Fruit fly (Drosophila melanogaster) whole organism, embryonic: ENCODE data around the gene CG14646.
A peak's percentile ranks its signal among the peaks of the same experiment; 100 is the strongest.

Source experiments
- Ada2b ChIP-seq: fragments of 200-800 bp; sonication (Bioruptor generic); IDR thresholded peaks from 2 replicates; pipeline ENCODE4 v1.3.6; 2022; ENCODE audit warnings: missing biosample characterization, missing genetic modification characterization
- BEAF-32 ChIP-seq: fragments of 200-800 bp; sonication (Bioruptor generic); optimal IDR thresholded peaks from 3 replicates; lab custom pipeline; 2017; ENCODE audit warnings: missing biosample characterization, missing genetic modification characterization, mild to moderate bottlenecking, moderate library complexity, missing genetic modification reagents
- CG10209 ChIP-seq: fragments of 200-800 bp; sonication (Bioruptor generic); optimal IDR thresholded peaks from 3 replicates; lab custom pipeline; 2017; ENCODE audit warnings: missing biosample characterization, mild to moderate bottlenecking, missing genetic modification characterization, missing genetic modification reagents
- CG10274 ChIP-seq: fragments of 200-800 bp; sonication (Bioruptor generic); optimal IDR thresholded peaks from 3 replicates; lab custom pipeline; 2017; ENCODE audit warnings: missing biosample characterization, mild to moderate bottlenecking, missing genetic modification characterization
- CG12391 ChIP-seq: fragments of 200-800 bp; sonication (Bioruptor generic); optimal IDR thresholded peaks from 3 replicates; lab custom pipeline; 2018; ENCODE audit warnings: missing biosample characterization, mild to moderate bottlenecking, missing genetic modification characterization, moderate library complexity
- CG13894 ChIP-seq: fragments of 200-800 bp; sonication (Bioruptor generic); optimal IDR thresholded peaks from 3 replicates; lab custom pipeline; 2018; ENCODE audit warnings: missing biosample characterization, mild to moderate bottlenecking, missing genetic modification characterization, moderate library complexity
- CG14710 ChIP-seq: fragments of 200-800 bp; sonication (Bioruptor generic); optimal IDR thresholded peaks from 3 replicates; lab custom pipeline; 2019; ENCODE audit warnings: missing biosample characterization, mild to moderate bottlenecking, missing genetic modification characterization, moderate library complexity
- CG17829 ChIP-seq: fragments of 200-800 bp; optimal IDR thresholded peaks from 2 replicates; lab custom pipeline; 2019; ENCODE audit warnings: missing biosample characterization, mild to moderate bottlenecking, missing genetic modification characterization, moderate library complexity
- CG18599 ChIP-seq: fragments of 200-800 bp; sonication (Bioruptor generic); optimal IDR thresholded peaks from 3 replicates; lab custom pipeline; 2017; ENCODE audit warnings: missing biosample characterization, missing genetic modification characterization, mild to moderate bottlenecking, moderate library complexity, missing genetic modification reagents
- CG18619 ChIP-seq: fragments of 200-800 bp; sonication (Bioruptor generic); optimal IDR thresholded peaks from 3 replicates; lab custom pipeline; 2017; ENCODE audit warnings: missing biosample characterization, mild to moderate bottlenecking, missing genetic modification characterization
- CG2202 ChIP-seq: fragments of 200-800 bp; sonication (Bioruptor generic); optimal IDR thresholded peaks from 2 replicates; lab custom pipeline; 2018; ENCODE audit warnings: missing biosample characterization, mild to moderate bottlenecking, missing genetic modification characterization
- CG2889 ChIP-seq: fragments of 200-800 bp; sonication (Bioruptor generic); IDR thresholded peaks from 3 replicates; pipeline ENCODE4 v1.3.6; 2022; ENCODE audit warnings: missing biosample characterization, missing genetic modification characterization
- CG30020 ChIP-seq: fragments of 200-800 bp; optimal IDR thresholded peaks from 2 replicates; lab custom pipeline; 2019; ENCODE audit warnings: missing biosample characterization, mild to moderate bottlenecking, missing genetic modification characterization, moderate library complexity
- CG30403 ChIP-seq: fragments of 200-800 bp; sonication (Bioruptor generic); optimal IDR thresholded peaks from 3 replicates; lab custom pipeline; 2016; ENCODE audit warnings: missing biosample characterization, missing genetic modification characterization
- CG31388 ChIP-seq: fragments of 200-800 bp; sonication (Bioruptor generic); optimal IDR thresholded peaks from 2 replicates; lab custom pipeline; 2016; ENCODE audit warnings: missing biosample characterization, missing genetic modification characterization
- CG33213 ChIP-seq: fragments of 200-800 bp; sonication (Bioruptor generic); optimal IDR thresholded peaks from 3 replicates; lab custom pipeline; 2016; ENCODE audit warnings: missing biosample characterization, missing genetic modification characterization
- CG4424 ChIP-seq: fragments of 200-800 bp; sonication (Bioruptor generic); optimal IDR thresholded peaks from 3 replicates; lab custom pipeline; 2016; ENCODE audit warnings: missing biosample characterization, missing genetic modification characterization
- CG6791 ChIP-seq: fragments of 200-800 bp; sonication (Bioruptor generic); IDR thresholded peaks from 3 replicates; pipeline ENCODE4 v1.3.6; 2022; ENCODE audit warnings: missing biosample characterization, missing genetic modification characterization; ENCODE audit not compliant: partially characterized antibody
- CG7556 ChIP-seq: fragments of 200-800 bp; sonication (Bioruptor generic); optimal IDR thresholded peaks from 2 replicates; lab custom pipeline; 2017; ENCODE audit warnings: missing biosample characterization, mild to moderate bottlenecking, missing genetic modification characterization
- CG8765 ChIP-seq: fragments of 200-800 bp; sonication (Bioruptor generic); IDR thresholded peaks from 2 replicates; pipeline ENCODE4 v1.3.6; 2022; ENCODE audit warnings: missing biosample characterization, missing genetic modification characterization
- CG9437 ChIP-seq: fragments of 200-800 bp; sonication (Bioruptor generic); optimal IDR thresholded peaks from 2 replicates; lab custom pipeline; 2018; ENCODE audit warnings: missing biosample characterization, mild to moderate bottlenecking, missing genetic modification characterization
- CG9817 ChIP-seq: fragments of 200-800 bp; sonication (Bioruptor generic); optimal IDR thresholded peaks from 2 replicates; lab custom pipeline; 2018; ENCODE audit warnings: missing biosample characterization, mild to moderate bottlenecking, missing genetic modification characterization, moderate library complexity
- Dip2 ChIP-seq: fragments of 200-800 bp; sonication (Bioruptor generic); IDR thresholded peaks from 2 replicates; pipeline ENCODE4 v1.3.6; 2022; ENCODE audit warnings: missing biosample characterization, missing genetic modification characterization
- Eip74EF ChIP-seq, 2 experiments: fragments of 200-800 bp in 1 of 2; fragments of >200 bp in 1 of 2; sonication (Bioruptor generic) in 1 of 2; optimal IDR thresholded peaks; 2 replicates each; lab custom pipeline; 2017 to 2019; ENCODE audit warnings: missing biosample characterization in 2 of 2, missing genetic modification characterization in 2 of 2, mild to moderate bottlenecking in 1 of 2, moderate library complexity in 1 of 2
- HmgZ ChIP-seq: fragments of 200-800 bp; sonication (Bioruptor generic); optimal IDR thresholded peaks from 2 replicates; lab custom pipeline; 2018; ENCODE audit warnings: missing biosample characterization, mild to moderate bottlenecking, missing genetic modification characterization
- Hr3 ChIP-seq: fragments of 200-800 bp; sonication (Bioruptor generic); optimal IDR thresholded peaks from 3 replicates; lab custom pipeline; 2016; ENCODE audit warnings: missing biosample characterization, missing genetic modification characterization
- Hr51 ChIP-seq, 2 experiments: fragments of 200-800 bp; sonication (Bioruptor generic); optimal IDR thresholded peaks; 2 replicates in 1 of 2; 3 replicates in 1 of 2; lab custom pipeline; 2016 to 2018; ENCODE audit warnings: missing biosample characterization in 2 of 2, missing genetic modification characterization in 2 of 2, mild to moderate bottlenecking in 1 of 2, moderate library complexity in 1 of 2
- MBD-R2 ChIP-seq: fragments of 200-800 bp; sonication (Bioruptor generic); IDR thresholded peaks from 2 replicates; pipeline ENCODE4 v1.3.6; 2022; ENCODE audit warnings: missing biosample characterization, missing genetic modification characterization
- Poxn ChIP-seq: fragments of 200-800 bp; sonication (Bioruptor generic); IDR thresholded peaks from 2 replicates; pipeline ENCODE4 v1.3.6; 2022; ENCODE audit warnings: missing biosample characterization, missing genetic modification characterization
- Sin3A ChIP-seq: fragments of >200 bp; optimal IDR thresholded peaks from 2 replicates; lab custom pipeline; 2018
- Sry-δ ChIP-seq: fragments of 200-800 bp; sonication (Bioruptor generic); optimal IDR thresholded peaks from 2 replicates; lab custom pipeline; 2016; ENCODE audit warnings: missing biosample characterization, missing genetic modification characterization
- abd-A ChIP-seq: fragments of 200-800 bp; sonication (Bioruptor generic); optimal IDR thresholded peaks from 3 replicates; lab custom pipeline; 2019; ENCODE audit warnings: missing biosample characterization, mild to moderate bottlenecking, missing genetic modification characterization, moderate library complexity
- ase ChIP-seq: fragments of 200-800 bp; sonication (Bioruptor generic); IDR thresholded peaks from 3 replicates; pipeline ENCODE4 v1.3.6; 2022; ENCODE audit warnings: missing biosample characterization, missing genetic modification characterization
- cg ChIP-seq: fragments of 200-800 bp; sonication (Bioruptor generic); optimal IDR thresholded peaks from 3 replicates; lab custom pipeline; 2019; ENCODE audit warnings: missing biosample characterization, mild to moderate bottlenecking, missing genetic modification characterization, moderate library complexity
- emc ChIP-seq: fragments of 200-800 bp; sonication (Bioruptor generic); optimal IDR thresholded peaks from 2 replicates; lab custom pipeline; 2016; ENCODE audit warnings: missing biosample characterization, missing genetic modification characterization
- gro ChIP-seq: fragments of 200-800 bp; sonication (Bioruptor generic); optimal IDR thresholded peaks from 2 replicates; lab custom pipeline; 2016; ENCODE audit warnings: missing biosample characterization, missing genetic modification characterization
- gsb ChIP-seq: fragments of 200-800 bp; sonication (Bioruptor generic); IDR thresholded peaks from 2 replicates; pipeline ENCODE4 v1.3.6; 2022; ENCODE audit warnings: missing biosample characterization, missing genetic modification characterization
- gt ChIP-seq: fragments of 200-800 bp; sonication (Bioruptor generic); IDR thresholded peaks from 2 replicates; pipeline ENCODE4 v1.3.6; 2022; ENCODE audit warnings: missing biosample characterization, missing genetic modification characterization
- hbn ChIP-seq: fragments of 200-800 bp; sonication (Bioruptor generic); IDR thresholded peaks from 2 replicates; pipeline ENCODE4 v1.3.6; 2022; ENCODE audit warnings: missing biosample characterization, missing genetic modification characterization; ENCODE audit not compliant: partially characterized antibody
- insv ChIP-seq, 2 experiments: fragments of 200-800 bp; sonication (Bioruptor generic); optimal IDR thresholded peaks; 3 replicates each; lab custom pipeline; 2016 to 2018; ENCODE audit warnings: missing biosample characterization in 2 of 2, missing genetic modification characterization in 2 of 2
- nau ChIP-seq: fragments of 200-800 bp; sonication (Bioruptor generic); optimal IDR thresholded peaks from 3 replicates; lab custom pipeline; 2017; ENCODE audit warnings: missing biosample characterization, mild to moderate bottlenecking, missing genetic modification characterization, missing genetic modification reagents
- nerfin-1 ChIP-seq: fragments of 200-800 bp; sonication (Bioruptor generic); optimal IDR thresholded peaks from 3 replicates; lab custom pipeline; 2019; ENCODE audit warnings: missing biosample characterization, mild to moderate bottlenecking, missing genetic modification characterization, moderate library complexity
- pan ChIP-seq, 4 experiments: fragments of >200 bp in 3 of 4; fragments of 200-800 bp in 1 of 4; sonication (Bioruptor generic) in 1 of 4; optimal IDR thresholded peaks in 3 of 4; IDR thresholded peaks in 1 of 4; 2 replicates each; pipeline versions ENCODE4 v1.3.6 to Lab custom; 2017 to 2022; ENCODE audit warnings: missing biosample characterization in 2 of 4, missing genetic modification characterization in 2 of 4, mixed read lengths in 1 of 4
- phol ChIP-seq: fragments of 200-800 bp; sonication (Bioruptor generic); optimal IDR thresholded peaks from 3 replicates; lab custom pipeline; 2018; ENCODE audit warnings: missing biosample characterization, mild to moderate bottlenecking, missing genetic modification characterization, moderate library complexity
- psq ChIP-seq: fragments of 200-800 bp; sonication (Bioruptor generic); optimal IDR thresholded peaks from 2 replicates; lab custom pipeline; 2017; ENCODE audit warnings: missing biosample characterization, missing genetic modification characterization
- ranshi ChIP-seq: fragments of 200-800 bp; sonication (Bioruptor generic); IDR thresholded peaks from 2 replicates; pipeline ENCODE4 v1.3.6; 2022; ENCODE audit warnings: missing biosample characterization, missing genetic modification characterization
- shn ChIP-seq: fragments of 200-800 bp; sonication (Bioruptor generic); optimal IDR thresholded peaks from 3 replicates; lab custom pipeline; 2016; ENCODE audit warnings: missing biosample characterization, missing genetic modification characterization
- sima ChIP-seq: fragments of 200-800 bp; sonication (Bioruptor generic); optimal IDR thresholded peaks from 2 replicates; lab custom pipeline; 2016; ENCODE audit warnings: missing biosample characterization, missing genetic modification characterization
- trem ChIP-seq: fragments of 200-800 bp; optimal IDR thresholded peaks from 3 replicates; lab custom pipeline; 2019; ENCODE audit warnings: missing biosample characterization, mild to moderate bottlenecking, missing genetic modification characterization, moderate library complexity

The CG14646 gene

DNA sequence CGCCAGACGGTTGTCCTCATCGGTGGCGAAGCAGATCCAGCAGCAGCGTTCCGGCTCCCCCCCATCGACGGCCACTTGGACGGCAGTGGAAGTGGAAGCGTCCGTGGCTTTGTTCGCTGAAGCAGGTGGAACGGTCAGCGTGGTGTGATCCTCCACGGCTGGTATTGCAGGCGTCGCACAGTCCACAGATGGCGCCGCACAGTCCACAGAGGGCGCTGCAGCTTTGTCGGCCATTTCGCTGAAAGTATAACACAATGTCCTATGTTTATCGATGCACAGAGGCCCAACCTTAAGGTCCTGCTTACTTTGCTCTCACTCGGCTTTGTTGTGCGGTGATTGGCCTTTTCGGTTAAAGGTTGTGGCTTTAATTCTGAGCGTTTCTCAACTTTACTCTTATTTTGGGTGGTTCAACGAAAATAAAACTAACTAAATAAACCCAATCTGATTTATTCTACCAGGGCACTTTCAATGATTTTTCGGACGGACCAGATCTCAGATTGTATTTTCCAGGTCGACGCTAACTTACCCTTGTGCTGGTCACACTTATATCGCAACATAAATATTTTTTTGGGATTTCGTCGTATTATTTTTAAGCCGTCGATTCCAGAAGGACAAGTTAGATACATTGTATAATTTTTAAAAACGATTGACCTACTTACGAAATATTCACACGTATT, 7.4 kb downstream of the CG14646 start, which contains the start of gene CG9855 (continued):
- TF ChIP-seq CG18619 (GFP tag; lab: Kevin White, UChicago), result no peak
- TF ChIP-seq ranshi (GFP tag; lab: Robert Waterston, UW), result no peak
- TF ChIP-seq abd-A (tag; lab: Kevin White, UChicago), result no peak
- TF ChIP-seq CG30403, result no peak
- no peak for TF ChIP-seq cg (GFP tag; lab: Kevin White, UChicago)
- TF ChIP-seq MBD-R2, result peak; percentile 78
- TF ChIP-seq pan (optimal IDR thresholded peaks at IDR 0.05; lab: Kevin White, UChicago), result no peak
- TF ChIP-seq pan (GFP tag; optimal IDR thresholded peaks at IDR 0.05 in 1 of 2, IDR thresholded peaks at IDR 0.05 in 1 of 2), result no peak
- no peak for TF ChIP-seq gro
- TF ChIP-seq trem (tag; lab: Kevin White, UChicago), result peak; percentile 46
- TF ChIP-seq shn (GFP tag; lab: Kevin White, UChicago), result no peak
- no peak for TF ChIP-seq CG18599 (GFP tag; lab: Kevin White, UChicago)
- TF ChIP-seq CG10209 (GFP tag; lab: Kevin White, UChicago), result no peak
- TF ChIP-seq CG33213 (GFP tag; lab: Kevin White, UChicago), result peak; percentile 83
- TF ChIP-seq Ada2b (GFP tag; lab: Robert Waterston, UW), result no peak
- TF ChIP-seq Hr3 (GFP tag; lab: Kevin White, UChicago), result peak; percentile 16
- no peak for TF ChIP-seq CG12391
- no peak for TF ChIP-seq CG2889
- TF ChIP-seq CG14710, result peak; percentile 43
- no peak for TF ChIP-seq psq (GFP tag; lab: Kevin White, UChicago)
- no peak for TF ChIP-seq CG10274 (GFP tag; lab: Kevin White, UChicago)
- TF ChIP-seq Dip2 (GFP tag; lab: Robert Waterston, UW), result no peak
- TF ChIP-seq CG8765 (GFP tag; lab: Robert Waterston, UW), result no peak
- no peak for TF ChIP-seq insv (GFP tag; optimal IDR thresholded peaks at IDR 0.05; lab: Kevin White, UChicago)
- TF ChIP-seq HmgZ (tag; lab: Kevin White, UChicago), result peak; percentile 21
- peak; percentile 84 for TF ChIP-seq CG30020 (tag; lab: Kevin White, UChicago)
- peak; percentile 59 for TF ChIP-seq BEAF-32 (GFP tag; lab: Kevin White, UChicago)
- TF ChIP-seq nau (GFP tag; lab: Kevin White, UChicago), result no peak
- TF ChIP-seq gt (GFP tag; lab: Robert Waterston, UW), result no peak
- TF ChIP-seq CG6791 (GFP tag; lab: Robert Waterston, UW), result peak; percentile 48; the same call in 2 of the 3 replicates
- TF ChIP-seq Sin3A (lab: Kevin White, UChicago), result peak; percentile 18
- TF ChIP-seq Poxn (GFP tag; lab: Robert Waterston, UW), result no peak
- peak; percentile 37; the same call in 1 of the 2 replicates for TF ChIP-seq hbn (GFP tag; lab: Robert Waterston, UW)
- no peak for TF ChIP-seq CG7556 (GFP tag; lab: Kevin White, UChicago)
- TF ChIP-seq Hr51 (GFP tag; optimal IDR thresholded peaks at IDR 0.05; lab: Kevin White, UChicago), result no peak
- TF ChIP-seq CG9437 (GFP tag; lab: Kevin White, UChicago), result no peak
- TF ChIP-seq phol (tag; lab: Kevin White, UChicago), result peak; percentile 32
- TF ChIP-seq Sry-δ (GFP tag; lab: Kevin White, UChicago), result peak; percentile 40
- peak; percentile 8 for TF ChIP-seq nerfin-1 (tag; lab: Kevin White, UChicago)
- no peak for TF ChIP-seq CG4424 (GFP tag; lab: Kevin White, UChicago)
- 0 out of 3 replicates have a peak, but pooled peaks have one; percentile 5 for TF ChIP-seq ase
- TF ChIP-seq CG17829 (tag; lab: Kevin White, UChicago), result peak; percentile 50
- TF ChIP-seq CG13894, result peak; percentile 33
- no peak for TF ChIP-seq CG2202 (tag; lab: Kevin White, UChicago)
- no peak for TF ChIP-seq gsb (GFP tag; lab: Robert Waterston, UW)
- TF ChIP-seq sima (GFP tag; lab: Kevin White, UChicago), result no peak
- TF ChIP-seq CG9817, result no peak
- no peak for TF ChIP-seq CG31388 (GFP tag; lab: Kevin White, UChicago)
- TF ChIP-seq Eip74EF (GFP tag; optimal IDR thresholded peaks at IDR 0.05; lab: Kevin White, UChicago), result no peak
- TF ChIP-seq emc (GFP tag; lab: Kevin White, UChicago), result no peak
